Worm (Caenorhabditis elegans): ENCODE results near the gene ifb-2.
"Not testable (repeated sequence)": the region's sequence is repeated elsewhere in the genome, so short reads cannot be mapped to it uniquely, and the experiment has no call there.

The ifb-2 gene

ce11 chrII:5748395-5748794 is 1.6 kb upstream of the ifb-2 start:
- no peak for TF ChIP-seq K02D7.2 (tag; optimal IDR thresholded peaks at IDR 0.05)
- TF ChIP-seq elt-2 (tag; optimal IDR thresholded peaks at IDR 0.05): peak; percentile 93
- TF ChIP-seq rnt-1 (tag; optimal IDR thresholded peaks at IDR 0.05): no peak

- no peak for TF ChIP-seq ahr-1 (tag; optimal IDR thresholded peaks at IDR 0.05)
- TF ChIP-seq elt-2 (tag; optimal IDR thresholded peaks at IDR 0.05): peak; percentile 83
Observed at ce11 chrII:5751353-5751752, 1.4 kb downstream of the ifb-2 start.

ce11 chrII:5754168-5754567 is 4.2 kb downstream of the ifb-2 start, which contains the start of gene F10C1.8:
F10C1.8 (plus strand) TSS chrII:5754468.
- TF ChIP-seq ets-4 (tag; optimal IDR thresholded peaks at IDR 0.05): no peak
- TF ChIP-seq ceh-24 (tag; optimal IDR thresholded peaks at IDR 0.05): no peak
- TF ChIP-seq hlh-30 (tag; optimal IDR thresholded peaks at IDR 0.05; ENCODE audit: insufficient read depth): no peak
- TF ChIP-seq syd-9 (tag; optimal IDR thresholded peaks at IDR 0.05): no peak
- TF ChIP-seq nhr-11 (tag; optimal IDR thresholded peaks at IDR 0.05): no peak
- TF ChIP-seq ceh-45 (GFP tag; IDR thresholded peaks at IDR 0.05): no peak
- no peak for TF ChIP-seq ttx-3 (tag; optimal IDR thresholded peaks at IDR 0.05)
- no peak for TF ChIP-seq ceh-9 (tag; optimal IDR thresholded peaks at IDR 0.05)
- no peak for TF ChIP-seq mec-3 (tag; optimal IDR thresholded peaks at IDR 0.05; ENCODE audit: borderline replicate concordance)

ce11 chrII:5757656-5758055 is 7.7 kb downstream of the ifb-2 start, which contains the start of the genes F10C1.3 and F10C1.23:
F10C1.3 (minus strand) TSS chrII:5757756.
F10C1.23 (plus strand) TSS chrII:5758040.
- not testable (repeated sequence) for TF ChIP-seq ceh-9, pax-1, npax-4 (tag; optimal IDR thresholded peaks at IDR 0.05)

ce11 chrII:5765318-5765717 is 15.3 kb downstream of the ifb-2 start, which contains the start of gene ifb-1:
ifb-1 (plus strand) TSS chrII:5765618.
- TF ChIP-seq fax-1 (tag; optimal IDR thresholded peaks at IDR 0.05) (no peak), nhr-11 (tag; optimal IDR thresholded peaks at IDR 0.05) (no peak), T23F11.4 (GFP tag; optimal IDR thresholded peaks at IDR 0.05) (no peak), nhr-232 (tag; optimal IDR thresholded peaks at IDR 0.05) (no peak), sdc-2 (tag; optimal IDR thresholded peaks at IDR 0.05) (no peak), ceh-45 (GFP tag; IDR thresholded peaks at IDR 0.05) (no peak), ztf-16 (tag; optimal IDR thresholded peaks at IDR 0.05) (no peak), ceh-24 (tag; optimal IDR thresholded peaks at IDR 0.05) (no peak), ceh-31 (tag; optimal IDR thresholded peaks at IDR 0.05) (no peak), ceh-14 (tag; optimal IDR thresholded peaks at IDR 0.05) (no peak), eyg-1 (tag; optimal IDR thresholded peaks at IDR 0.05) (no peak), che-1 (tag; optimal IDR thresholded peaks at IDR 0.05) (no peak)

ce11 chrII:5768274-5768820 is 18.4 kb downstream of the ifb-2 start:
- TF ChIP-seq pat-9 (tag; optimal IDR thresholded peaks at IDR 0.05) (no peak), ceh-22 (tag; optimal IDR thresholded peaks at IDR 0.05) (no peak), zip-5 (tag; optimal IDR thresholded peaks at IDR 0.05) (no peak)

- TF ChIP-seq ceh-45 (GFP tag; IDR thresholded peaks at IDR 0.05) (0 out of 2 replicates have a peak, but pooled peaks have one; percentile 20), pha-2 (tag; optimal IDR thresholded peaks at IDR 0.05) (no peak), lin-11 (tag; optimal IDR thresholded peaks at IDR 0.05) (peak; percentile 12), hlh-6 (tag; optimal IDR thresholded peaks at IDR 0.05) (peak; percentile 48), tbx-2 (tag; optimal IDR thresholded peaks at IDR 0.05) (peak; percentile 48), che-1 (tag; optimal IDR thresholded peaks at IDR 0.05) (peak; percentile 70), ceh-18 (tag; optimal IDR thresholded peaks at IDR 0.05) (peak; percentile 37), pag-3 (tag; optimal IDR thresholded peaks at IDR 0.05; ENCODE audit: borderline replicate concordance) (no peak), ama-1 (optimal IDR thresholded peaks at IDR 0.05) (no peak), syd-9 (tag; optimal IDR thresholded peaks at IDR 0.05) (peak; percentile 35), unc-42 (tag; optimal IDR thresholded peaks at IDR 0.05) (peak; percentile 30), elt-2 (tag; optimal IDR thresholded peaks at IDR 0.05) (peak; percentile 87), hlh-13 (GFP tag; optimal IDR thresholded peaks at IDR 0.05) (peak; percentile 59), C38D4.7 (GFP tag; optimal IDR thresholded peaks at IDR 0.05) (peak; percentile 60), Y22D7AL.16 (tag; optimal IDR thresholded peaks at IDR 0.05) (peak; percentile 18), ceh-14 (tag; optimal IDR thresholded peaks at IDR 0.05) (peak; percentile 26), sox-4 (tag; optimal IDR thresholded peaks at IDR 0.05) (peak; percentile 56), nfya-1 (tag; optimal IDR thresholded peaks at IDR 0.05) (peak; percentile 23), sdc-2 (tag; optimal IDR thresholded peaks at IDR 0.05) (peak; percentile 48)
Observed at ce11 chrII:5772547-5773142, 22.7 kb downstream of the ifb-2 start.
